Fruit fly (Drosophila melanogaster) whole organism, embryonic: Measurements from ENCODE around the gene dysf.

ENCODE experiments used
- ATbp ChIP-seq: fragments of 200-800 bp; sonication (Bioruptor generic); optimal IDR thresholded peaks from 2 replicates; lab custom pipeline; 2017; ENCODE audit warnings: missing biosample characterization, mild to moderate bottlenecking, missing genetic modification characterization, missing genetic modification reagents
- Atf-2 ChIP-seq: fragments of 200-800 bp; sonication (Bioruptor generic); optimal IDR thresholded peaks from 2 replicates; lab custom pipeline; 2016; ENCODE audit warnings: missing biosample characterization, missing genetic modification characterization
- CG10654 ChIP-seq: fragments of 200-800 bp; sonication (Bioruptor generic); optimal IDR thresholded peaks from 2 replicates; lab custom pipeline; 2016; ENCODE audit warnings: missing biosample characterization, missing genetic modification characterization
- CG12391 ChIP-seq: fragments of 200-800 bp; sonication (Bioruptor generic); optimal IDR thresholded peaks from 3 replicates; lab custom pipeline; 2018; ENCODE audit warnings: missing biosample characterization, mild to moderate bottlenecking, missing genetic modification characterization, moderate library complexity
- CG13287 ChIP-seq: fragments of 200-800 bp; sonication (Bioruptor generic); IDR thresholded peaks from 2 replicates; pipeline ENCODE4 v1.3.6; 2022; ENCODE audit warnings: missing biosample characterization, missing genetic modification characterization; ENCODE audit not compliant: partially characterized antibody
- CG13424 ChIP-seq: fragments of 200-800 bp; sonication (Bioruptor generic); optimal IDR thresholded peaks from 2 replicates; lab custom pipeline; 2019; ENCODE audit warnings: missing biosample characterization, mild to moderate bottlenecking, missing genetic modification characterization, moderate library complexity
- CG14667 ChIP-seq: fragments of 200-800 bp; sonication (Bioruptor generic); IDR thresholded peaks from 2 replicates; pipeline ENCODE4 v1.3.6; 2022; ENCODE audit warnings: missing biosample characterization, missing genetic modification characterization
- CG1602 ChIP-seq: fragments of 200-800 bp; sonication (Bioruptor generic); optimal IDR thresholded peaks from 3 replicates; lab custom pipeline; 2016; ENCODE audit warnings: missing biosample characterization, missing genetic modification characterization
- CG16815 ChIP-seq: fragments of 200-800 bp; sonication (Bioruptor generic); optimal IDR thresholded peaks from 3 replicates; lab custom pipeline; 2017; ENCODE audit warnings: missing biosample characterization, mild to moderate bottlenecking, missing genetic modification characterization
- CG18262 ChIP-seq: fragments of 200-800 bp; optimal IDR thresholded peaks from 3 replicates; lab custom pipeline; 2019; ENCODE audit warnings: missing biosample characterization, mild to moderate bottlenecking, missing genetic modification characterization, moderate library complexity
- CG18599 ChIP-seq: fragments of 200-800 bp; sonication (Bioruptor generic); optimal IDR thresholded peaks from 3 replicates; lab custom pipeline; 2017; ENCODE audit warnings: missing biosample characterization, missing genetic modification characterization, mild to moderate bottlenecking, moderate library complexity, missing genetic modification reagents
- CG3726 ChIP-seq: fragments of 200-800 bp; sonication (Bioruptor generic); IDR thresholded peaks from 3 replicates; pipeline ENCODE4, ENCODE4 v1.3.6; 2022; ENCODE audit warnings: missing biosample characterization, missing genetic modification characterization
- CG4707 ChIP-seq: fragments of 200-800 bp; sonication (Bioruptor generic); optimal IDR thresholded peaks from 2 replicates; lab custom pipeline; 2018; ENCODE audit warnings: missing biosample characterization, mild to moderate bottlenecking, missing genetic modification characterization, moderate library complexity
- CG6254 ChIP-seq: fragments of 200-800 bp; sonication (Bioruptor generic); optimal IDR thresholded peaks from 3 replicates; lab custom pipeline; 2017; ENCODE audit warnings: mild to moderate bottlenecking, missing biosample characterization, missing genetic modification reagents, missing genetic modification characterization
- CG6689 ChIP-seq: fragments of 200-800 bp; sonication (Bioruptor generic); IDR thresholded peaks from 2 replicates; pipeline ENCODE4 v1.3.6; 2022; ENCODE audit warnings: missing biosample characterization, missing genetic modification characterization
- CG8359 ChIP-seq: fragments of 200-800 bp; sonication (Bioruptor generic); optimal IDR thresholded peaks from 2 replicates; lab custom pipeline; 2017; ENCODE audit warnings: missing biosample characterization, mild to moderate bottlenecking, missing genetic modification characterization, borderline replicate concordance
- CG8765 ChIP-seq: fragments of 200-800 bp; sonication (Bioruptor generic); IDR thresholded peaks from 2 replicates; pipeline ENCODE4 v1.3.6; 2022; ENCODE audit warnings: missing biosample characterization, missing genetic modification characterization
- D ChIP-seq, 2 experiments: fragments of 200-800 bp in 1 of 2; fragments of >200 bp in 1 of 2; sonication (Bioruptor generic) in 1 of 2; optimal IDR thresholded peaks; 2 replicates in 1 of 2; 3 replicates in 1 of 2; lab custom pipeline; 2017; ENCODE audit warnings: mild to moderate bottlenecking in 1 of 2, missing biosample characterization in 1 of 2, missing genetic modification characterization in 1 of 2, missing genetic modification reagents in 1 of 2
- D19B ChIP-seq: fragments of 200-800 bp; sonication (Bioruptor generic); optimal IDR thresholded peaks from 2 replicates; lab custom pipeline; 2017; ENCODE audit warnings: missing biosample characterization, mild to moderate bottlenecking, missing genetic modification characterization
- Dll ChIP-seq: fragments of 200-800 bp; sonication (Bioruptor generic); IDR thresholded peaks from 4 replicates; pipeline ENCODE4 v1.3.6; 2022; ENCODE audit warnings: missing biosample characterization, missing genetic modification characterization; ENCODE audit not compliant: partially characterized antibody
- Doc2 ChIP-seq: fragments of 200-800 bp; sonication (Bioruptor generic); IDR thresholded peaks from 2 replicates; pipeline ENCODE4 v1.3.6; 2022; ENCODE audit warnings: missing biosample characterization, missing genetic modification characterization
- Drgx ChIP-seq: fragments of 200-800 bp; sonication (Bioruptor generic); IDR thresholded peaks from 2 replicates; pipeline ENCODE4 v1.3.6; 2022; ENCODE audit warnings: missing biosample characterization, missing genetic modification characterization
- E2f1 ChIP-seq: fragments of 200-800 bp; sonication (Bioruptor generic); IDR thresholded peaks from 2 replicates; pipeline ENCODE4 v1.3.6; 2022; ENCODE audit warnings: missing biosample characterization, missing genetic modification characterization
- ERR ChIP-seq: fragments of 200-800 bp; sonication (Bioruptor generic); optimal IDR thresholded peaks from 2 replicates; lab custom pipeline; 2016; ENCODE audit warnings: missing biosample characterization, missing genetic modification characterization
- Ets65A ChIP-seq: fragments of 200-800 bp; sonication (Bioruptor generic); peaks from one replicate; lab custom pipeline; 2016; ENCODE audit warnings: missing biosample characterization, missing genetic modification characterization
- H15 ChIP-seq: fragments of 200-800 bp; sonication (Bioruptor generic); IDR thresholded peaks from 3 replicates; pipeline ENCODE4 v1.3.6; 2022; ENCODE audit warnings: missing biosample characterization, missing genetic modification characterization
- H2.0 ChIP-seq: fragments of 200-800 bp; sonication (Bioruptor generic); IDR thresholded peaks from 2 replicates; pipeline ENCODE4 v1.3.6; 2022; ENCODE audit warnings: missing biosample characterization, missing genetic modification characterization
- NC2β ChIP-seq: fragments of 200-800 bp; sonication (Bioruptor generic); optimal IDR thresholded peaks from 2 replicates; lab custom pipeline; 2016; ENCODE audit warnings: missing biosample characterization, missing genetic modification characterization
- Pdp1 ChIP-seq, 2 experiments: fragments of 200-800 bp; sonication (Bioruptor generic); optimal IDR thresholded peaks; 3 replicates each; lab custom pipeline; 2016; ENCODE audit warnings: missing biosample characterization in 2 of 2, missing genetic modification characterization in 2 of 2, mild to moderate bottlenecking in 1 of 2, moderate library complexity in 1 of 2
- Sox102F ChIP-seq: fragments of 200-800 bp; sonication (Bioruptor generic); optimal IDR thresholded peaks from 2 replicates; lab custom pipeline; 2018; ENCODE audit warnings: missing biosample characterization, mild to moderate bottlenecking, missing genetic modification characterization, moderate library complexity
- Xrp1 ChIP-seq: fragments of 200-800 bp; sonication (Bioruptor generic); IDR thresholded peaks from 2 replicates; pipeline ENCODE4 v1.3.6; 2022; ENCODE audit warnings: missing biosample characterization, missing genetic modification characterization
- bsh ChIP-seq, 2 experiments: fragments of 200-800 bp; sonication (Bioruptor generic); optimal IDR thresholded peaks; 2 replicates each; lab custom pipeline; 2017 to 2018; ENCODE audit warnings: mild to moderate bottlenecking in 2 of 2, missing biosample characterization in 2 of 2, missing genetic modification characterization in 2 of 2, moderate library complexity in 1 of 2
- caup ChIP-seq: fragments of 200-800 bp; sonication (Bioruptor generic); optimal IDR thresholded peaks from 3 replicates; lab custom pipeline; 2017; ENCODE audit warnings: missing biosample characterization, mild to moderate bottlenecking, missing genetic modification characterization, moderate library complexity; ENCODE audit not compliant: severe bottlenecking
- chif ChIP-seq, 2 experiments: fragments of 200-800 bp; sonication (Bioruptor generic); optimal IDR thresholded peaks; 3 replicates each; lab custom pipeline; 2016; ENCODE audit warnings: missing biosample characterization in 2 of 2, missing genetic modification characterization in 2 of 2
- cwo ChIP-seq: fragments of 200-800 bp; sonication (Bioruptor generic); optimal IDR thresholded peaks from 3 replicates; lab custom pipeline; 2017; ENCODE audit warnings: missing biosample characterization, missing genetic modification characterization, mild to moderate bottlenecking, moderate library complexity, missing genetic modification reagents
- dmrt11E ChIP-seq: fragments of 200-800 bp; sonication (Bioruptor generic); optimal IDR thresholded peaks from 3 replicates; lab custom pipeline; 2018; ENCODE audit warnings: missing biosample characterization, mild to moderate bottlenecking, missing genetic modification characterization, moderate library complexity
- dpn ChIP-seq, 2 experiments: fragments of 200-800 bp; sonication (Bioruptor generic); optimal IDR thresholded peaks; 3 replicates each; lab custom pipeline; 2016; ENCODE audit warnings: missing biosample characterization in 2 of 2, missing genetic modification characterization in 2 of 2
- ewg ChIP-seq: fragments of 200-800 bp; sonication (Bioruptor generic); optimal IDR thresholded peaks from 3 replicates; lab custom pipeline; 2017; ENCODE audit warnings: mild to moderate bottlenecking, missing biosample characterization, missing genetic modification reagents, missing genetic modification characterization
- fd96Cb ChIP-seq: fragments of 200-800 bp; sonication (Bioruptor generic); optimal IDR thresholded peaks from 2 replicates; lab custom pipeline; 2018; ENCODE audit warnings: missing biosample characterization, mild to moderate bottlenecking, missing genetic modification characterization, moderate library complexity
- gcm2 ChIP-seq: fragments of 200-800 bp; sonication (Bioruptor generic); optimal IDR thresholded peaks from 2 replicates; lab custom pipeline; 2016; ENCODE audit warnings: missing biosample characterization, missing genetic modification characterization
- gsb-n ChIP-seq: fragments of 200-800 bp; sonication (Bioruptor generic); optimal IDR thresholded peaks from 3 replicates; lab custom pipeline; 2018; ENCODE audit warnings: missing biosample characterization, mild to moderate bottlenecking, missing genetic modification characterization
- ken ChIP-seq: fragments of 200-800 bp; sonication (Bioruptor generic); IDR thresholded peaks from 3 replicates; pipeline ENCODE4 v1.3.6; 2022; ENCODE audit warnings: missing biosample characterization, missing genetic modification characterization
- lbe ChIP-seq: fragments of 200-800 bp; sonication (Bioruptor generic); optimal IDR thresholded peaks from 2 replicates; lab custom pipeline; 2016; ENCODE audit warnings: missing biosample characterization, mild to moderate bottlenecking, missing genetic modification characterization
- lmd ChIP-seq: fragments of 200-800 bp; sonication (Bioruptor generic); IDR thresholded peaks from 2 replicates; pipeline ENCODE4 v1.3.6; 2022; ENCODE audit warnings: missing biosample characterization, missing genetic modification characterization
- lola ChIP-seq, 3 experiments: fragments of >200 bp in 2 of 3; fragments of 200-800 bp in 1 of 3; sonication (Bioruptor generic) in 1 of 3; optimal IDR thresholded peaks; 2 replicates each; lab custom pipeline; 2017 to 2019; ENCODE audit warnings: missing biosample characterization in 3 of 3, missing genetic modification characterization in 3 of 3, mild to moderate bottlenecking in 1 of 3, moderate library complexity in 1 of 3
- otp ChIP-seq: fragments of 200-800 bp; sonication (Bioruptor generic); IDR thresholded peaks from 3 replicates; pipeline ENCODE4, ENCODE4 v1.3.6; 2022; ENCODE audit warnings: missing biosample characterization, missing genetic modification characterization
- peb ChIP-seq: fragments of 200-800 bp; sonication (Bioruptor generic); IDR thresholded peaks from 2 replicates; pipeline ENCODE4 v1.3.6; 2022; ENCODE audit warnings: missing biosample characterization, missing genetic modification characterization
- toy ChIP-seq: fragments of 200-800 bp; sonication (Bioruptor generic); IDR thresholded peaks from 2 replicates; pipeline ENCODE4 v1.3.6; 2022; ENCODE audit warnings: missing biosample characterization, missing genetic modification characterization
- zfh1 ChIP-seq: fragments of 200-800 bp; sonication (Bioruptor generic); IDR thresholded peaks from 3 replicates; pipeline ENCODE4 v1.3.6; 2022; ENCODE audit warnings: missing biosample characterization, missing genetic modification characterization

The dysf gene

DNA sequence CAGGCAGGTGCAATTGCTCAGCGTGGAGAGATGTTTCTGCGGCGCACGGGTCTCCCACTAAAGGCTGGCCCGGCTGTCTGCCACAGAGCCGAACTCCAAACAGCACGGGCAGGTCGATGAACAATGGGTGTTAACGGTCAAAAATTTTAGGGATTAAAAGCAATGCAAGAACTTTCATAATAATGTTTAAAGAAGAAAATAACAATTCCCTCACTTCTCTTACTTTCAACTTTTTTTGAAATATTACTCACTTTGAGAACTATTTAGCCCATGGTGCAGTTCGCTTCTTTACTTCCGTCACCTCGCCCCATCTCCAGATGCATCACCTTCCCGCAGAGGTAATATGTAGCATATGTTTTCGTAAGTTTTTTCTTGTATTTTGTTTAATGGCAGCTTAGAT, 26.0 kb downstream of the dysf start (continued):
- TF ChIP-seq CG16815 (GFP tag; lab: Kevin White, UChicago) (no peak), dpn (GFP tag; optimal IDR thresholded peaks at IDR 0.05; lab: Kevin White, UChicago) (peak in 1 of 2 experiments; percentile 6), lbe (GFP tag; lab: Kevin White, UChicago) (peak; percentile 11), CG10654 (no peak), ERR (no peak), H2.0 (0 out of 2 replicates have a peak, but pooled peaks have one; percentile 16), otp (0 out of 3 replicates have a peak, but pooled peaks have one; percentile 22), CG3726 (GFP tag; lab: Robert Waterston, UW) (no peak), CG6689 (GFP tag; lab: Robert Waterston, UW) (peak; percentile 57), dmrt11E (tag; lab: Kevin White, UChicago) (peak; percentile 51), CG14667 (GFP tag; lab: Robert Waterston, UW) (peak; percentile 34), toy (GFP tag; lab: Robert Waterston, UW) (no peak), cwo (GFP tag; lab: Kevin White, UChicago) (no peak), Xrp1 (GFP tag; lab: Robert Waterston, UW) (peak; percentile 64), H15 (GFP tag; lab: Robert Waterston, UW) (no peak), fd96Cb (tag; lab: Kevin White, UChicago) (peak; percentile 28), NC2β (no peak), ATbp (GFP tag; lab: Kevin White, UChicago) (peak; percentile 26), CG13287 (GFP tag; lab: Robert Waterston, UW) (no peak), bsh (GFP tag; optimal IDR thresholded peaks at IDR 0.05; lab: Kevin White, UChicago) (peak; percentile 51 to 72), CG13424 (tag; lab: Kevin White, UChicago) (peak; percentile 1), Sox102F (GFP tag; lab: Kevin White, UChicago) (peak; percentile 55), Drgx (peak; percentile 86), lola (GFP tag; optimal IDR thresholded peaks at IDR 0.05; lab: Kevin White, UChicago) (peak in 1 of 3 experiments; percentile 19), CG8765 (GFP tag; lab: Robert Waterston, UW) (peak; percentile 38; the same call in 1 of the 2 replicates), D19B (GFP tag; lab: Kevin White, UChicago) (no peak), lmd (GFP tag; lab: Robert Waterston, UW) (peak; percentile 44; the same call in 1 of the 2 replicates), CG4707 (GFP tag; lab: Kevin White, UChicago) (peak; percentile 31), Atf-2 (no peak), gsb-n (tag; lab: Kevin White, UChicago) (peak; percentile 10), CG6254 (peak; percentile 44), caup (GFP tag; lab: Kevin White, UChicago) (no peak), peb (GFP tag; lab: Robert Waterston, UW) (peak; percentile 35; the same call in 1 of the 2 replicates), D (optimal IDR thresholded peaks at IDR 0.05; lab: Kevin White, UChicago) (no peak), D (GFP tag; optimal IDR thresholded peaks at IDR 0.05; lab: Kevin White, UChicago) (peak; percentile 25), ewg (GFP tag; lab: Kevin White, UChicago) (peak; percentile 16), E2f1 (peak; percentile 29; the same call in 1 of the 2 replicates), Doc2 (no peak), CG18599 (GFP tag; lab: Kevin White, UChicago) (no peak), zfh1 (GFP tag; lab: Robert Waterston, UW) (peak; percentile 75), CG1602 (peak; percentile 15), CG18262 (tag; lab: Kevin White, UChicago) (peak; percentile 38), CG8359 (GFP tag; lab: Kevin White, UChicago) (no peak), chif (GFP tag; optimal IDR thresholded peaks at IDR 0.05; lab: Kevin White, UChicago) (peak; percentile 36 to 38), CG12391 (tag; lab: Kevin White, UChicago) (peak; percentile 20), Ets65A (GFP tag; lab: Kevin White, UChicago) (no peak), gcm2 (GFP tag; lab: Kevin White, UChicago) (no peak), Pdp1 (GFP tag; optimal IDR thresholded peaks at IDR 0.05; lab: Kevin White, UChicago) (no peak), ken (GFP tag; lab: Robert Waterston, UW) (no peak), Dll (no peak)
